Fruit fly (Drosophila melanogaster) whole organism, adult: ENCODE data around the gene MED17.

Experiments
- CG11617 ChIP-seq: fragments of 200-800 bp; sonication (Bioruptor generic); optimal IDR thresholded peaks from 2 replicates; lab custom pipeline; 2017; ENCODE audit warnings: mild to moderate bottlenecking, missing biosample characterization, missing genetic modification reagents, missing genetic modification characterization
- CG7101 ChIP-seq: fragments of 200-800 bp; sonication (Bioruptor generic); optimal IDR thresholded peaks from 2 replicates; lab custom pipeline; 2018; ENCODE audit warnings: missing biosample characterization, mild to moderate bottlenecking, missing genetic modification characterization, moderate library complexity
- Clk ChIP-seq: fragments of 200-800 bp; sonication (Bioruptor generic); optimal IDR thresholded peaks from 2 replicates; lab custom pipeline; 2017; ENCODE audit warnings: missing biosample characterization, missing genetic modification characterization
- Crg-1 ChIP-seq: fragments of 200-800 bp; sonication (Bioruptor generic); optimal IDR thresholded peaks from 2 replicates; lab custom pipeline; 2016; ENCODE audit warnings: missing biosample characterization, missing genetic modification characterization
- Mnt ChIP-seq: fragments of 200-800 bp; sonication (Bioruptor generic); optimal IDR thresholded peaks from 2 replicates; lab custom pipeline; 2016; ENCODE audit warnings: missing biosample characterization, mild to moderate bottlenecking, missing genetic modification characterization
- bab1 ChIP-seq: fragments of 200-800 bp; sonication (Bioruptor generic); optimal IDR thresholded peaks from 3 replicates; lab custom pipeline; 2019; ENCODE audit warnings: missing biosample characterization, mild to moderate bottlenecking, missing genetic modification characterization, moderate library complexity
- cic ChIP-seq: fragments of 200-800 bp; sonication (Bioruptor generic); optimal IDR thresholded peaks from 2 replicates; lab custom pipeline; 2017; ENCODE audit warnings: missing biosample characterization, mild to moderate bottlenecking, missing genetic modification characterization, moderate library complexity
- cnc ChIP-seq, 2 experiments: fragments of >200 bp; optimal IDR thresholded peaks; 2 replicates each; lab custom pipeline; 2017
- kay ChIP-seq: fragments of 200-800 bp; sonication (Bioruptor generic); peaks from one replicate; lab custom pipeline; 2016; ENCODE audit warnings: missing biosample characterization, missing genetic modification characterization, borderline replicate concordance

DNA sequence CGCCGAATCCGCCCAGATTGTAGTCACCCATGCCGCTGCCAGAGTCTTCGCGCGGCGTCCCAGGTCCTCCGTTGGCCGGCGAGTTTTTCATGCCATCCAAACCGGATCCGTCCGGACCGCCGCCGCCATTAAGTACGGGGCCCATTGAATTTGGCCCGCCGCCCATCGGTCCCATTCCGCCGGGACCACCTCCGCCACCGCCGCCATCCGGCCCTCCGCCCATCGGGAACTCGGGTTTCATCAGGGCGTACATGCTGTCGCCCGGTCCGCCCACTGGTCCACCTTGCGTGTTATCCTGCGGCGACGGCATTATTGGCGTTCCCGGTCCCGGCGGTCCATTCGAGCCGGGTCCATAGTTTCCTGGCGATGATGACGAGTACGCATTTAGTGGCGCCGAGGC lies 6.4 kb downstream of the MED17 start:
- TF ChIP-seq CG11617 (GFP tag; lab: Kevin White, UChicago) (no peak), bab1 (GFP tag; lab: Kevin White, UChicago) (no peak), CG7101 (no peak), cnc (optimal IDR thresholded peaks at IDR 0.05; lab: Kevin White, UChicago) (no peak), Clk (GFP tag; lab: Kevin White, UChicago) (no peak), Mnt (no peak), kay (GFP tag; lab: Kevin White, UChicago) (no peak), cic (GFP tag; lab: Kevin White, UChicago) (no peak), Crg-1 (no peak)
